Worm (Caenorhabditis elegans): ENCODE measurements around the gene pigt-1.

DNA sequence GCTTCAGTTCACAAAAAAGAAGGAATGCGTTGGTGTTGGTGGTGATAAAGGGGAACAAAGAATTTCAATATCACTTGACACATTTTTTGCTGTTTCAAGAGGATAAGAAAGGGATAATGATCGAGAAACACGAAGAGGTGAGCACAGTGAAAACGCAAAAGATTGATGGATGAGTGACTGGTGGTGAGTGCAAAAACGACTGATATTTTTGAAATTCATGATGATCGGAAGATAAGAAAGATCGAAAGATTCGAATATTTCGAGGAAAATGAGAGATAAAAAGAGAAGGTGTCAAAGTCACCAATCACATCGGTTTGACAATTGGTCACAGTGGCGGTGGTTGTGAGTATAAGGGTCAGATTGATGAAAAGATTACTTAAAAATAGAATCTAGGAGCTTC lies 42.7 kb downstream of the pigt-1 start:
- TF ChIP-seq dsc-1 (tag; optimal IDR thresholded peaks at IDR 0.05) = no peak
- no peak for TF ChIP-seq nhr-90 (tag; optimal IDR thresholded peaks at IDR 0.05; ENCODE audit: poor library complexity)
- TF ChIP-seq zag-1 (tag; optimal IDR thresholded peaks at IDR 0.05) = no peak
- no peak for TF ChIP-seq nhr-84 (tag; optimal IDR thresholded peaks at IDR 0.05)
- no peak for TF ChIP-seq unc-62 (GFP tag; optimal IDR thresholded peaks at IDR 0.05)
- TF ChIP-seq unc-130 (tag; optimal IDR thresholded peaks at IDR 0.05) = no peak
- TF ChIP-seq ces-1 (GFP tag; optimal IDR thresholded peaks at IDR 0.05) = no peak
- TF ChIP-seq ets-5 (GFP tag; IDR thresholded peaks at IDR 0.05) = no peak
- no peak for TF ChIP-seq aly-2 (tag; optimal IDR thresholded peaks at IDR 0.05)
- no peak for TF ChIP-seq nhr-11 (tag; optimal IDR thresholded peaks at IDR 0.05)
- no peak for TF ChIP-seq C16A3.4 (tag; optimal IDR thresholded peaks at IDR 0.05)
- no peak for TF ChIP-seq nhr-28 (tag; optimal IDR thresholded peaks at IDR 0.05)

Measured in whole organism, L1 larva.